Fruit fly (Drosophila melanogaster) whole organism, embryonic: ENCODE measurements around the gene lark.
A peak's percentile ranks its signal among the peaks of the same experiment; 100 is the strongest.

Experiments used
- ATbp ChIP-seq: fragments of 200-800 bp; sonication (Bioruptor generic); optimal IDR thresholded peaks from 2 replicates; lab custom pipeline; 2017; ENCODE audit warnings: missing biosample characterization, mild to moderate bottlenecking, missing genetic modification characterization, missing genetic modification reagents
- CG11504 ChIP-seq: fragments of 200-800 bp; sonication (Bioruptor generic); optimal IDR thresholded peaks from 3 replicates; lab custom pipeline; 2019; ENCODE audit warnings: missing biosample characterization, mild to moderate bottlenecking, missing genetic modification characterization, moderate library complexity
- CG12071 ChIP-seq: fragments of 200-800 bp; sonication (Bioruptor generic); optimal IDR thresholded peaks from 3 replicates; lab custom pipeline; 2018; ENCODE audit warnings: missing biosample characterization, mild to moderate bottlenecking, missing genetic modification characterization
- CG12155 ChIP-seq: fragments of 200-800 bp; sonication (Bioruptor generic); optimal IDR thresholded peaks from 3 replicates; lab custom pipeline; 2016; ENCODE audit warnings: missing biosample characterization, missing genetic modification characterization
- CG12219 ChIP-seq: fragments of 200-800 bp; sonication (Bioruptor generic); optimal IDR thresholded peaks from 3 replicates; lab custom pipeline; 2018; ENCODE audit warnings: missing biosample characterization, mild to moderate bottlenecking, missing genetic modification characterization
- CG12391 ChIP-seq: fragments of 200-800 bp; sonication (Bioruptor generic); optimal IDR thresholded peaks from 3 replicates; lab custom pipeline; 2018; ENCODE audit warnings: missing biosample characterization, mild to moderate bottlenecking, missing genetic modification characterization, moderate library complexity
- CG12769 ChIP-seq: fragments of 200-800 bp; sonication (Bioruptor generic); optimal IDR thresholded peaks from 2 replicates; lab custom pipeline; 2019; ENCODE audit warnings: missing biosample characterization, mild to moderate bottlenecking, missing genetic modification characterization, moderate library complexity
- CG13296 ChIP-seq: fragments of 200-800 bp; sonication (Bioruptor generic); optimal IDR thresholded peaks from 3 replicates; lab custom pipeline; 2018; ENCODE audit warnings: missing biosample characterization, mild to moderate bottlenecking, missing genetic modification characterization
- CG14441 ChIP-seq: fragments of 200-800 bp; sonication (Bioruptor generic); IDR thresholded peaks from 2 replicates; pipeline ENCODE4 v1.3.6; 2022; ENCODE audit warnings: missing biosample characterization, missing genetic modification characterization
- CG15514 ChIP-seq: fragments of 200-800 bp; sonication (Bioruptor generic); optimal IDR thresholded peaks from 3 replicates; lab custom pipeline; 2017; ENCODE audit warnings: missing biosample characterization, missing genetic modification characterization, mild to moderate bottlenecking, moderate library complexity, missing genetic modification reagents
- CG15601 ChIP-seq: fragments of 200-800 bp; sonication (Bioruptor generic); optimal IDR thresholded peaks from 3 replicates; lab custom pipeline; 2019; ENCODE audit warnings: missing biosample characterization, mild to moderate bottlenecking, missing genetic modification characterization, moderate library complexity
- CG15696 ChIP-seq: fragments of 200-800 bp; sonication (Bioruptor generic); optimal IDR thresholded peaks from 2 replicates; lab custom pipeline; 2019; ENCODE audit warnings: missing biosample characterization, mild to moderate bottlenecking, missing genetic modification characterization, moderate library complexity
- CG18764 ChIP-seq: fragments of 200-800 bp; sonication (Bioruptor generic); optimal IDR thresholded peaks from 3 replicates; lab custom pipeline; 2016; ENCODE audit warnings: missing biosample characterization, missing genetic modification characterization
- CG2712 ChIP-seq: fragments of 200-800 bp; optimal IDR thresholded peaks from 3 replicates; lab custom pipeline; 2019; ENCODE audit warnings: missing biosample characterization, mild to moderate bottlenecking, missing genetic modification characterization, moderate library complexity
- CG3163 ChIP-seq: fragments of 200-800 bp; sonication (Bioruptor generic); optimal IDR thresholded peaks from 3 replicates; lab custom pipeline; 2016; ENCODE audit warnings: missing biosample characterization, missing genetic modification characterization
- CG34376 ChIP-seq: fragments of 200-800 bp; sonication (Bioruptor generic); optimal IDR thresholded peaks from 2 replicates; lab custom pipeline; 2018; ENCODE audit warnings: missing biosample characterization, mild to moderate bottlenecking, missing genetic modification characterization
- CG3995 ChIP-seq: fragments of 200-800 bp; sonication (Bioruptor generic); optimal IDR thresholded peaks from 3 replicates; lab custom pipeline; 2016; ENCODE audit warnings: missing biosample characterization, missing genetic modification characterization
- CG4730 ChIP-seq: fragments of 200-800 bp; sonication (Bioruptor generic); IDR thresholded peaks from 2 replicates; pipeline ENCODE4 v1.3.6; 2022; ENCODE audit warnings: missing biosample characterization, missing genetic modification characterization
- CG7271 ChIP-seq: fragments of 200-800 bp; sonication (Bioruptor generic); optimal IDR thresholded peaks from 2 replicates; lab custom pipeline; 2018; ENCODE audit warnings: missing biosample characterization, mild to moderate bottlenecking, missing genetic modification characterization, moderate library complexity
- CG9876 ChIP-seq: fragments of 200-800 bp; sonication (Bioruptor generic); optimal IDR thresholded peaks from 2 replicates; lab custom pipeline; 2016; ENCODE audit warnings: missing biosample characterization, missing genetic modification characterization
- Chrac-16 ChIP-seq: fragments of 200-800 bp; sonication (Bioruptor generic); optimal IDR thresholded peaks from 3 replicates; lab custom pipeline; 2016; ENCODE audit warnings: missing biosample characterization, missing genetic modification characterization
- E2f2 ChIP-seq: fragments of 200-800 bp; sonication (Bioruptor generic); IDR thresholded peaks from 2 replicates; pipeline ENCODE4 v1.3.6; 2022; ENCODE audit warnings: missing biosample characterization, missing genetic modification characterization
- ERR ChIP-seq: fragments of 200-800 bp; sonication (Bioruptor generic); optimal IDR thresholded peaks from 2 replicates; lab custom pipeline; 2016; ENCODE audit warnings: missing biosample characterization, missing genetic modification characterization
- Fer1 ChIP-seq: fragments of 200-800 bp; sonication (Bioruptor generic); optimal IDR thresholded peaks from 2 replicates; lab custom pipeline; 2017; ENCODE audit warnings: missing biosample characterization, mild to moderate bottlenecking, missing genetic modification characterization
- Fer2 ChIP-seq: fragments of 200-800 bp; sonication (Bioruptor generic); optimal IDR thresholded peaks from 2 replicates; lab custom pipeline; 2018; ENCODE audit warnings: missing biosample characterization, mild to moderate bottlenecking, missing genetic modification characterization, moderate library complexity
- HLHmδ ChIP-seq: fragments of 200-800 bp; sonication (Bioruptor generic); optimal IDR thresholded peaks from 2 replicates; lab custom pipeline; 2018; ENCODE audit warnings: missing biosample characterization, mild to moderate bottlenecking, missing genetic modification characterization, moderate library complexity
- Hand ChIP-seq: fragments of 200-800 bp; sonication (Bioruptor generic); optimal IDR thresholded peaks from 2 replicates; lab custom pipeline; 2017; ENCODE audit warnings: mild to moderate bottlenecking, missing biosample characterization, missing genetic modification reagents, missing genetic modification characterization
- HmgD ChIP-seq: fragments of 200-800 bp; sonication (Bioruptor generic); optimal IDR thresholded peaks from 3 replicates; lab custom pipeline; 2016; ENCODE audit warnings: missing biosample characterization, missing genetic modification characterization
- Hmr ChIP-seq: fragments of 200-800 bp; sonication (Bioruptor generic); optimal IDR thresholded peaks from 3 replicates; lab custom pipeline; 2017; ENCODE audit warnings: mild to moderate bottlenecking, missing biosample characterization, missing genetic modification reagents, missing genetic modification characterization
- NfI ChIP-seq: fragments of 200-800 bp; sonication (Bioruptor generic); optimal IDR thresholded peaks from 3 replicates; lab custom pipeline; 2018; ENCODE audit warnings: missing biosample characterization, mild to moderate bottlenecking, missing genetic modification characterization, moderate library complexity
- Side ChIP-seq: fragments of 200-800 bp; sonication (Bioruptor generic); optimal IDR thresholded peaks from 2 replicates; lab custom pipeline; 2016; ENCODE audit warnings: missing biosample characterization, missing genetic modification characterization
- Taf1 ChIP-seq: fragments of 200-800 bp; sonication (Bioruptor generic); IDR thresholded peaks from 2 replicates; pipeline ENCODE4 v1.3.6; 2022; ENCODE audit warnings: missing biosample characterization, missing genetic modification characterization
- ac ChIP-seq: fragments of 200-800 bp; sonication (Bioruptor generic); optimal IDR thresholded peaks from 3 replicates; lab custom pipeline; 2017; ENCODE audit warnings: missing biosample characterization, mild to moderate bottlenecking, missing genetic modification characterization
- al ChIP-seq: fragments of 200-800 bp; sonication (Bioruptor generic); IDR thresholded peaks from 2 replicates; pipeline ENCODE4 v1.3.6; 2022; ENCODE audit warnings: missing biosample characterization, missing genetic modification characterization
- ase ChIP-seq: fragments of 200-800 bp; sonication (Bioruptor generic); IDR thresholded peaks from 3 replicates; pipeline ENCODE4 v1.3.6; 2022; ENCODE audit warnings: missing biosample characterization, missing genetic modification characterization
- bcd ChIP-seq: fragments of 200-800 bp; sonication (Bioruptor generic); optimal IDR thresholded peaks from 2 replicates; lab custom pipeline; 2017; ENCODE audit warnings: missing biosample characterization, mild to moderate bottlenecking, missing genetic modification characterization
- bigmax ChIP-seq: fragments of 200-800 bp; sonication (Bioruptor generic); optimal IDR thresholded peaks from 2 replicates; lab custom pipeline; 2018; ENCODE audit warnings: missing biosample characterization, mild to moderate bottlenecking, missing genetic modification characterization
- chinmo ChIP-seq: fragments of 200-800 bp; sonication (Bioruptor generic); IDR thresholded peaks from 4 replicates; pipeline ENCODE4 v1.3.6; 2022; ENCODE audit warnings: missing biosample characterization, missing genetic modification characterization; ENCODE audit not compliant: partially characterized antibody
- hbn ChIP-seq: fragments of 200-800 bp; sonication (Bioruptor generic); IDR thresholded peaks from 2 replicates; pipeline ENCODE4 v1.3.6; 2022; ENCODE audit warnings: missing biosample characterization, missing genetic modification characterization; ENCODE audit not compliant: partially characterized antibody
- klu ChIP-seq: fragments of 200-800 bp; sonication (Bioruptor generic); IDR thresholded peaks from 2 replicates; pipeline ENCODE4 v1.3.6; 2022; ENCODE audit warnings: missing biosample characterization, missing genetic modification characterization
- lab ChIP-seq: fragments of 200-800 bp; sonication (Bioruptor generic); optimal IDR thresholded peaks from 3 replicates; lab custom pipeline; 2017; ENCODE audit warnings: missing biosample characterization, missing genetic modification characterization, mild to moderate bottlenecking, moderate library complexity, missing genetic modification reagents
- nmo ChIP-seq: fragments of 200-800 bp; sonication (Bioruptor generic); optimal IDR thresholded peaks from 2 replicates; lab custom pipeline; 2018; ENCODE audit warnings: missing biosample characterization, mild to moderate bottlenecking, missing genetic modification characterization, moderate library complexity
- org-1 ChIP-seq: fragments of 200-800 bp; sonication (Bioruptor generic); optimal IDR thresholded peaks from 2 replicates; lab custom pipeline; 2017; ENCODE audit warnings: missing biosample characterization, missing genetic modification characterization
- phol ChIP-seq: fragments of 200-800 bp; sonication (Bioruptor generic); optimal IDR thresholded peaks from 3 replicates; lab custom pipeline; 2018; ENCODE audit warnings: missing biosample characterization, mild to moderate bottlenecking, missing genetic modification characterization, moderate library complexity
- pita ChIP-seq: fragments of 200-800 bp; sonication (Bioruptor generic); optimal IDR thresholded peaks from 2 replicates; lab custom pipeline; 2017; ENCODE audit warnings: missing biosample characterization, mild to moderate bottlenecking, missing genetic modification characterization
- prd ChIP-seq, 3 experiments: fragments of >200 bp in 2 of 3; fragments of 200-800 bp in 1 of 3; sonication (Bioruptor generic) in 1 of 3; optimal IDR thresholded peaks in 2 of 3; IDR thresholded peaks in 1 of 3; 2 replicates in 2 of 3; 3 replicates in 1 of 3; pipeline versions ENCODE4 v1.3.6 to Lab custom; 2017 to 2022; ENCODE audit warnings: missing biosample characterization in 1 of 3, missing genetic modification characterization in 1 of 3
- sd ChIP-seq: fragments of 200-800 bp; sonication (Bioruptor generic); optimal IDR thresholded peaks from 3 replicates; lab custom pipeline; 2018; ENCODE audit warnings: missing biosample characterization, mild to moderate bottlenecking, missing genetic modification characterization, moderate library complexity
- slp2 ChIP-seq: fragments of 200-800 bp; sonication (Bioruptor generic); optimal IDR thresholded peaks from 2 replicates; lab custom pipeline; 2016; ENCODE audit warnings: missing biosample characterization, missing genetic modification characterization
- sob ChIP-seq: fragments of 200-800 bp; sonication (Bioruptor generic); IDR thresholded peaks from 2 replicates; pipeline ENCODE4 v1.3.6; 2022; ENCODE audit warnings: missing biosample characterization, missing genetic modification characterization
- toy ChIP-seq: fragments of 200-800 bp; sonication (Bioruptor generic); IDR thresholded peaks from 2 replicates; pipeline ENCODE4 v1.3.6; 2022; ENCODE audit warnings: missing biosample characterization, missing genetic modification characterization

The lark gene

dm6 chr3L:7349311-7349710, 10.2 kb downstream of the lark start (continued):
- peak; percentile 32 for TF ChIP-seq CG12071 (GFP tag; lab: Kevin White, UChicago)
- no peak for TF ChIP-seq Side
- TF ChIP-seq CG3163 (GFP tag; lab: Kevin White, UChicago): no peak
- TF ChIP-seq HLHmδ (GFP tag; lab: Kevin White, UChicago): no peak
- no peak for TF ChIP-seq nmo
- no peak for TF ChIP-seq klu (GFP tag; lab: Robert Waterston, UW)
- no peak for TF ChIP-seq hbn (GFP tag; lab: Robert Waterston, UW)
- TF ChIP-seq Fer1 (GFP tag; lab: Kevin White, UChicago): peak; percentile 7
- no peak for TF ChIP-seq NfI
- TF ChIP-seq CG13296 (GFP tag; lab: Kevin White, UChicago): no peak
- TF ChIP-seq al: no peak
- no peak for TF ChIP-seq toy (GFP tag; lab: Robert Waterston, UW)
- TF ChIP-seq lab (GFP tag; lab: Kevin White, UChicago): peak; percentile 57
- peak; percentile 56 for TF ChIP-seq org-1 (GFP tag; lab: Kevin White, UChicago)
- TF ChIP-seq CG12769: peak; percentile 27
- TF ChIP-seq Hand (GFP tag; lab: Kevin White, UChicago): peak; percentile 47
- TF ChIP-seq sd (tag; lab: Kevin White, UChicago): peak; percentile 37
- TF ChIP-seq CG15696 (tag; lab: Kevin White, UChicago): no peak
- no peak for TF ChIP-seq phol (tag; lab: Kevin White, UChicago)
- TF ChIP-seq CG9876 (GFP tag; lab: Kevin White, UChicago): no peak
- TF ChIP-seq CG34376 (GFP tag; lab: Kevin White, UChicago): peak; percentile 15
- TF ChIP-seq ac (GFP tag; lab: Kevin White, UChicago): no peak
- TF ChIP-seq CG7271 (tag; lab: Kevin White, UChicago): no peak
- TF ChIP-seq CG18764 (GFP tag; lab: Kevin White, UChicago): no peak
- 0 out of 2 replicates have a peak, but pooled peaks have one; percentile 15 for TF ChIP-seq sob
- TF ChIP-seq bigmax (GFP tag; lab: Kevin White, UChicago): no peak
- TF ChIP-seq CG2712 (tag; lab: Kevin White, UChicago): no peak
- no peak for TF ChIP-seq Hmr (GFP tag; lab: Kevin White, UChicago)
- TF ChIP-seq CG4730: no peak
- no peak for TF ChIP-seq ATbp (GFP tag; lab: Kevin White, UChicago)
- peak; percentile 19 for TF ChIP-seq CG15514
- no peak for TF ChIP-seq CG3995 (GFP tag; lab: Kevin White, UChicago)
- TF ChIP-seq CG14441 (GFP tag; lab: Robert Waterston, UW): no peak
- TF ChIP-seq HmgD: no peak
- no peak for TF ChIP-seq Chrac-16 (GFP tag; lab: Kevin White, UChicago)
- TF ChIP-seq chinmo (GFP tag; lab: Robert Waterston, UW): 0 out of 4 replicates have a peak, but pooled peaks have one; percentile 33
- no peak for TF ChIP-seq prd (optimal IDR thresholded peaks at IDR 0.05; lab: Kevin White, UChicago)
- TF ChIP-seq prd (GFP tag; IDR thresholded peaks at IDR 0.05; lab: Robert Waterston, UW): no peak
- TF ChIP-seq ase (GFP tag; lab: Robert Waterston, UW): no peak
- TF ChIP-seq Fer2: no peak
- TF ChIP-seq slp2 (GFP tag; lab: Kevin White, UChicago): no peak
- no peak for TF ChIP-seq CG15601 (tag; lab: Kevin White, UChicago)
- TF ChIP-seq ERR (GFP tag; lab: Kevin White, UChicago): no peak
- TF ChIP-seq E2f2 (GFP tag; lab: Robert Waterston, UW): no peak
- TF ChIP-seq CG12155 (GFP tag; lab: Kevin White, UChicago): no peak
- no peak for TF ChIP-seq bcd
- no peak for TF ChIP-seq CG12219 (GFP tag; lab: Kevin White, UChicago)
- no peak for TF ChIP-seq CG11504 (tag; lab: Kevin White, UChicago)
- TF ChIP-seq CG12391 (tag; lab: Kevin White, UChicago): no peak
- no peak for TF ChIP-seq pita (GFP tag; lab: Kevin White, UChicago)
- TF ChIP-seq Taf1: no peak
